Worm (Caenorhabditis elegans) whole organism, L3 larva: ENCODE data around the gene let-70.

Experiments
- R02D3.7 ChIP-seq: fragments of 150-350 bp; optimal IDR thresholded peaks from 2 replicates; lab custom pipeline; 2014; ENCODE audit warnings: missing biosample characterization, missing genetic modification characterization
- ZK546.5 ChIP-seq: sonication (generic microtip); optimal IDR thresholded peaks from 2 replicates; lab custom pipeline; 2017; ENCODE audit warnings: missing biosample characterization, missing genetic modification characterization
- aly-2 ChIP-seq: fragments of 150-350 bp; optimal IDR thresholded peaks from 2 replicates; lab custom pipeline; 2014; ENCODE audit warnings: missing biosample characterization, missing genetic modification characterization
- ama-1 ChIP-seq: fragments of 150-350 bp; optimal IDR thresholded peaks from 2 replicates; lab custom pipeline; 2018
- ceh-16 ChIP-seq: sonication (generic microtip); optimal IDR thresholded peaks from 2 replicates; lab custom pipeline; 2017; ENCODE audit warnings: missing biosample characterization, missing genetic modification characterization
- ceh-28 ChIP-seq: fragments of 150-350 bp; optimal IDR thresholded peaks from 2 replicates; lab custom pipeline; 2014; ENCODE audit warnings: missing biosample characterization, missing genetic modification reagents, missing genetic modification characterization
- ceh-82 ChIP-seq: fragments of 150-350 bp; optimal IDR thresholded peaks from 2 replicates; lab custom pipeline; 2014; ENCODE audit warnings: missing biosample characterization, missing genetic modification characterization
- ceh-9 ChIP-seq: sonication (generic microtip); optimal IDR thresholded peaks from 2 replicates; lab custom pipeline; 2018; ENCODE audit warnings: missing biosample characterization, missing genetic modification characterization
- daf-12 ChIP-seq: fragments of 150-350 bp; optimal IDR thresholded peaks from 2 replicates; lab custom pipeline; 2014; ENCODE audit warnings: missing biosample characterization, missing genetic modification reagents, missing genetic modification characterization
- egl-27 ChIP-seq: sonication (generic microtip); optimal IDR thresholded peaks from 4 replicates; lab custom pipeline; 2017; ENCODE audit warnings: missing biosample characterization, missing genetic modification reagents, missing genetic modification characterization
- egl-5 ChIP-seq: fragments of 150-350 bp; optimal IDR thresholded peaks from 2 replicates; lab custom pipeline; 2017; ENCODE audit warnings: missing biosample characterization, missing genetic modification reagents, missing genetic modification characterization, inconsistent platforms
- elt-1 ChIP-seq: fragments of 150-350 bp; optimal IDR thresholded peaks from 2 replicates; lab custom pipeline; 2014; ENCODE audit warnings: missing biosample characterization, missing genetic modification characterization
- elt-2 ChIP-seq: sonication (generic microtip); optimal IDR thresholded peaks from 2 replicates; lab custom pipeline; 2016; ENCODE audit warnings: missing genetic modification reagents, mild to moderate bottlenecking, missing genetic modification characterization, missing compliant biosample characterization
- elt-3 ChIP-seq, 3 experiments: fragments of 150-350 bp in 1 of 3; sonication (generic microtip) in 2 of 3; optimal IDR thresholded peaks; 2 replicates in 2 of 3; 4 replicates in 1 of 3; lab custom pipeline; 2014 to 2017; ENCODE audit warnings: missing biosample characterization in 3 of 3, missing genetic modification characterization in 3 of 3
- eor-1 ChIP-seq, 2 experiments: fragments of 150-350 bp; optimal IDR thresholded peaks; 2 replicates each; lab custom pipeline; 2014 to 2018; ENCODE audit warnings: missing biosample characterization in 2 of 2, missing genetic modification characterization in 2 of 2
- fkh-10 ChIP-seq: sonication (generic microtip); optimal IDR thresholded peaks from 2 replicates; lab custom pipeline; 2017; ENCODE audit warnings: missing biosample characterization, missing genetic modification reagents, missing genetic modification characterization
- fkh-2 ChIP-seq: fragments of 150-350 bp; optimal IDR thresholded peaks from 2 replicates; lab custom pipeline; 2014; ENCODE audit warnings: missing biosample characterization, missing genetic modification reagents, missing genetic modification characterization
- fos-1 ChIP-seq: fragments of 150-350 bp; optimal IDR thresholded peaks from 2 replicates; lab custom pipeline; 2014; ENCODE audit warnings: missing biosample characterization, missing genetic modification characterization
- hmg-11 ChIP-seq: sonication (generic microtip); optimal IDR thresholded peaks from 2 replicates; lab custom pipeline; 2016; ENCODE audit warnings: missing genetic modification characterization, missing compliant biosample characterization
- jun-1 ChIP-seq: fragments of 150-350 bp; optimal IDR thresholded peaks from 2 replicates; lab custom pipeline; 2014; ENCODE audit warnings: missing biosample characterization, missing genetic modification reagents, missing genetic modification characterization
- lin-15B ChIP-seq: fragments of 150-350 bp; optimal IDR thresholded peaks from 2 replicates; lab custom pipeline; 2014; ENCODE audit warnings: missing biosample characterization, missing genetic modification characterization
- lin-39 ChIP-seq: fragments of 150-350 bp; optimal IDR thresholded peaks from 2 replicates; lab custom pipeline; 2018; ENCODE audit warnings: missing biosample characterization, missing genetic modification reagents, missing genetic modification characterization
- lsy-12 ChIP-seq: sonication (generic microtip); optimal IDR thresholded peaks from 2 replicates; lab custom pipeline; 2016; ENCODE audit warnings: mild to moderate bottlenecking, missing genetic modification characterization, missing compliant biosample characterization
- mdl-1 ChIP-seq: fragments of 150-350 bp; optimal IDR thresholded peaks from 2 replicates; lab custom pipeline; 2014; ENCODE audit warnings: missing biosample characterization, missing genetic modification characterization
- mml-1 ChIP-seq: fragments of 150-350 bp; sonication (generic microtip); optimal IDR thresholded peaks from 3 replicates; lab custom pipeline; 2014; ENCODE audit warnings: missing biosample characterization, missing genetic modification characterization
- nfya-1 ChIP-seq: sonication (generic microtip); optimal IDR thresholded peaks from 2 replicates; lab custom pipeline; 2017; ENCODE audit warnings: missing genetic modification characterization, mild to moderate bottlenecking, missing compliant biosample characterization, antibody characterized with exemption, moderate library complexity; ENCODE audit not compliant: insufficient read depth
- nhr-11 ChIP-seq: fragments of 150-350 bp; optimal IDR thresholded peaks from 2 replicates; lab custom pipeline; 2014; ENCODE audit warnings: missing biosample characterization, missing genetic modification characterization
- nhr-12 ChIP-seq: fragments of 150-350 bp; optimal IDR thresholded peaks from 2 replicates; lab custom pipeline; 2014; ENCODE audit warnings: missing biosample characterization, missing genetic modification characterization
- nhr-23 ChIP-seq: fragments of 150-350 bp; optimal IDR thresholded peaks from 2 replicates; lab custom pipeline; 2014; ENCODE audit warnings: missing biosample characterization, missing genetic modification reagents, missing genetic modification characterization
- nhr-237 ChIP-seq: fragments of 150-350 bp; optimal IDR thresholded peaks from 2 replicates; lab custom pipeline; 2014; ENCODE audit warnings: missing biosample characterization, missing genetic modification characterization
- nhr-25 ChIP-seq: sonication (generic microtip); optimal IDR thresholded peaks from 2 replicates; lab custom pipeline; 2017; ENCODE audit warnings: missing biosample characterization, missing genetic modification characterization
- nhr-28 ChIP-seq: fragments of 150-350 bp; optimal IDR thresholded peaks from 2 replicates; lab custom pipeline; 2014; ENCODE audit warnings: missing biosample characterization, missing genetic modification characterization
- nhr-43 ChIP-seq: sonication (generic microtip); optimal IDR thresholded peaks from 2 replicates; lab custom pipeline; 2016; ENCODE audit warnings: mild to moderate bottlenecking, missing genetic modification characterization, missing compliant biosample characterization; ENCODE audit not compliant: poor library complexity, severe bottlenecking
- nhr-67 ChIP-seq: fragments of 150-350 bp; optimal IDR thresholded peaks from 2 replicates; lab custom pipeline; 2014; ENCODE audit warnings: missing biosample characterization, missing genetic modification characterization
- nhr-76 ChIP-seq: fragments of 150-350 bp; sonication (generic microtip); optimal IDR thresholded peaks from 5 replicates; lab custom pipeline; 2014; ENCODE audit warnings: missing biosample characterization, missing genetic modification characterization
- nhr-77 ChIP-seq: fragments of 150-350 bp; optimal IDR thresholded peaks from 2 replicates; lab custom pipeline; 2014; ENCODE audit warnings: missing biosample characterization, missing genetic modification characterization
- pha-4 ChIP-seq: fragments of 150-350 bp; optimal IDR thresholded peaks from 2 replicates; lab custom pipeline; 2014; ENCODE audit warnings: missing biosample characterization, missing genetic modification reagents, missing genetic modification characterization
- pqm-1 ChIP-seq: fragments of 150-350 bp; optimal IDR thresholded peaks from 2 replicates; lab custom pipeline; 2017; ENCODE audit warnings: missing biosample characterization, missing genetic modification characterization, inconsistent platforms
- sea-2 ChIP-seq: fragments of 150-350 bp; sonication (generic microtip); optimal IDR thresholded peaks from 4 replicates; lab custom pipeline; 2014; ENCODE audit warnings: missing biosample characterization, missing genetic modification reagents, missing genetic modification characterization
- skn-1 ChIP-seq: fragments of 150-350 bp; optimal IDR thresholded peaks from 2 replicates; lab custom pipeline; 2014; ENCODE audit warnings: missing biosample characterization, missing genetic modification characterization
- snpc-4 ChIP-seq: fragments of 150-350 bp; optimal IDR thresholded peaks from 2 replicates; lab custom pipeline; 2014; ENCODE audit warnings: missing biosample characterization, missing genetic modification characterization
- tbx-2 ChIP-seq: sonication (generic microtip); optimal IDR thresholded peaks from 2 replicates; lab custom pipeline; 2016; ENCODE audit warnings: mild to moderate bottlenecking, missing genetic modification characterization, missing compliant biosample characterization
- unc-39 ChIP-seq: sonication (generic microtip); optimal IDR thresholded peaks from 4 replicates; lab custom pipeline; 2017; ENCODE audit warnings: missing biosample characterization, missing genetic modification characterization
- unc-62 ChIP-seq: fragments of 150-350 bp; sonication (generic microtip); optimal IDR thresholded peaks from 4 replicates; lab custom pipeline; 2014; ENCODE audit warnings: missing biosample characterization, missing genetic modification reagents, missing genetic modification characterization
- zag-1 ChIP-seq: fragments of 150-350 bp; optimal IDR thresholded peaks from 2 replicates; lab custom pipeline; 2014; ENCODE audit warnings: missing biosample characterization, missing genetic modification characterization
- ztf-11 ChIP-seq: fragments of 150-350 bp; optimal IDR thresholded peaks from 2 replicates; lab custom pipeline; 2014; ENCODE audit warnings: missing biosample characterization, missing genetic modification characterization
- ztf-4 ChIP-seq: fragments of 150-350 bp; optimal IDR thresholded peaks from 2 replicates; lab custom pipeline; 2014; ENCODE audit warnings: missing biosample characterization, missing genetic modification characterization

Gene let-70

ce11 chrIV:11037118-11037719 is 44.8 kb downstream of the let-70 start:
- TF ChIP-seq ztf-11 (tag; lab: Kevin White, UChicago) (no peak), elt-2 (tag; lab: Kevin White, UChicago) (peak; percentile 69), pqm-1 (tag; lab: Kevin White, UChicago) (peak; percentile 45), nhr-77 (peak; percentile 26), nhr-67 (tag; lab: Kevin White, UChicago) (no peak), fkh-10 (GFP tag; lab: Kevin White, UChicago) (no peak)

DNA sequence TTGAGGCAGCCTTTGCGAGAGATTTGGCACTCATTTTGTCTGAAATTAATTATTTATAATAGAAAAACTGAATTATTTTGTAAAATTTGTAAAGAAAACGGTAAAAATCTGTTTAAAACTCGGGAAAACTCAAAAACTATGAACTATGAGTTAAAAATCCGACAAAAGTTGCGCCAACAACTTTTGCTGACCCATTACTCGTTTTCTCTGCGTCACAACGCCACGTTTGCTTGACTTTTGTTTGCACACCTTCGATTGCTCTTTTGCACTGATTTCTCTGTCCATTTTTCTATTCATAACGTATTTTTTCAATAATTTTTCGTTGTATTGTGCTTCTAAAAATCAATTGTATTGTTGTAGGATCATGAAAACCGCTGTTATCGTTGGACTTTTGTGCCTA is 45.8 kb downstream of the let-70 start, which contains the start of gene fkb-1:
Gene fkb-1, plus strand, starts transcription at position 361 of the 400 bp plus-strand sequence.
- no peak for TF ChIP-seq unc-62 (GFP tag; lab: Kevin White, UChicago)
- TF ChIP-seq snpc-4 (tag; lab: Kevin White, UChicago): peak; percentile 70
- TF ChIP-seq tbx-2 (tag; lab: Kevin White, UChicago): no peak
- peak; percentile 10 for TF ChIP-seq nhr-25 (tag; lab: Kevin White, UChicago)
- peak; percentile 31 for TF ChIP-seq lin-39 (tag; lab: Kevin White, UChicago)
- TF ChIP-seq ZK546.5: no peak
- TF ChIP-seq egl-5 (tag; lab: Kevin White, UChicago): no peak
- TF ChIP-seq nhr-237 (tag; lab: Kevin White, UChicago): no peak
- TF ChIP-seq lsy-12 (tag; lab: Kevin White, UChicago): peak; percentile 45
- TF ChIP-seq pha-4 (tag; lab: Kevin White, UChicago): peak; percentile 87
- no peak for TF ChIP-seq nhr-67 (tag; lab: Kevin White, UChicago)
- no peak for TF ChIP-seq nhr-43 (tag; lab: Kevin White, UChicago)
- no peak for TF ChIP-seq ztf-4 (tag; lab: Kevin White, UChicago)
- no peak for TF ChIP-seq nhr-76
- no peak for TF ChIP-seq fos-1 (tag; lab: Kevin White, UChicago)
- TF ChIP-seq nhr-77: no peak
- no peak for TF ChIP-seq egl-27 (tag; lab: Kevin White, UChicago)
- TF ChIP-seq zag-1 (tag; lab: Kevin White, UChicago): no peak
- TF ChIP-seq elt-1 (tag; lab: Kevin White, UChicago): no peak
- no peak for TF ChIP-seq fkh-10 (GFP tag; lab: Kevin White, UChicago)
- no peak for TF ChIP-seq ceh-9 (tag; lab: Kevin White, UChicago)
- TF ChIP-seq mdl-1: no peak
- no peak for TF ChIP-seq ama-1 (lab: Kevin White, UChicago)
- TF ChIP-seq skn-1 (tag; lab: Kevin White, UChicago): no peak
- no peak for TF ChIP-seq ceh-16 (tag; lab: Kevin White, UChicago)
- no peak for TF ChIP-seq nhr-28 (tag; lab: Kevin White, UChicago)
- no peak for TF ChIP-seq nhr-11 (tag; lab: Kevin White, UChicago)
- TF ChIP-seq lin-15B (tag; lab: Kevin White, UChicago): peak; percentile 63
- peak; percentile 16 for TF ChIP-seq pqm-1 (tag; lab: Kevin White, UChicago)
- peak; percentile 44 for TF ChIP-seq jun-1 (tag; lab: Kevin White, UChicago)
- TF ChIP-seq ceh-82: no peak
- no peak for TF ChIP-seq elt-3 (tag; optimal IDR thresholded peaks at IDR 0.05; lab: Kevin White, UChicago)
- TF ChIP-seq nhr-23 (tag; lab: Kevin White, UChicago): peak; percentile 58
- TF ChIP-seq sea-2: no peak
- no peak for TF ChIP-seq mml-1 (tag; lab: Kevin White, UChicago)
- TF ChIP-seq R02D3.7 (tag; lab: Kevin White, UChicago): no peak
- TF ChIP-seq ceh-28: peak; percentile 38
- peak; percentile 35 for TF ChIP-seq elt-2 (tag; lab: Kevin White, UChicago)
- TF ChIP-seq eor-1 (tag; optimal IDR thresholded peaks at IDR 0.05; lab: Kevin White, UChicago): no peak
- TF ChIP-seq nhr-12 (tag; lab: Kevin White, UChicago): no peak
- no peak for TF ChIP-seq daf-12 (tag; lab: Kevin White, UChicago)
- TF ChIP-seq fkh-2 (tag; lab: Kevin White, UChicago): no peak
- TF ChIP-seq nfya-1: peak; percentile 65
- no peak for TF ChIP-seq unc-39 (tag; lab: Kevin White, UChicago)
- TF ChIP-seq ztf-11 (tag; lab: Kevin White, UChicago): no peak
- TF ChIP-seq aly-2 (tag; lab: Kevin White, UChicago): no peak
- peak; percentile 51 for TF ChIP-seq hmg-11 (tag; lab: Kevin White, UChicago)
